Worm (Caenorhabditis elegans): ENCODE results near the gene Y32H12A.7.

- TF ChIP-seq hlh-17 (GFP tag; optimal IDR thresholded peaks at IDR 0.05; ENCODE audit: borderline replicate concordance) = no peak
- no peak for TF ChIP-seq sup-37 (GFP tag; optimal IDR thresholded peaks at IDR 0.05)
- TF ChIP-seq nhr-84 (tag; optimal IDR thresholded peaks at IDR 0.05) = no peak
- no peak for TF ChIP-seq lin-39 (tag; optimal IDR thresholded peaks at IDR 0.05)
- no peak for TF ChIP-seq nhr-237 (tag; optimal IDR thresholded peaks at IDR 0.05)
- TF ChIP-seq pax-3 (tag; optimal IDR thresholded peaks at IDR 0.05) = no peak
- no peak for TF ChIP-seq mep-1 (tag; optimal IDR thresholded peaks at IDR 0.05)
- no peak for TF ChIP-seq nhr-12 (tag; optimal IDR thresholded peaks at IDR 0.05)
- no peak for TF ChIP-seq elt-2 (tag; optimal IDR thresholded peaks at IDR 0.05)
- no peak for TF ChIP-seq ztf-11 (tag; optimal IDR thresholded peaks at IDR 0.05)
- no peak for TF ChIP-seq pqm-1 (tag; optimal IDR thresholded peaks at IDR 0.05)
- no peak for TF ChIP-seq nhr-28 (tag; optimal IDR thresholded peaks at IDR 0.05)
- no peak for TF ChIP-seq lin-15B (tag; optimal IDR thresholded peaks at IDR 0.05)
- TF ChIP-seq fkh-10 (GFP tag; optimal IDR thresholded peaks at IDR 0.05) = no peak
Measured at ce11 chrIII:5417921-5418320, 32.7 kb upstream of the Y32H12A.7 start.
